Worm (Caenorhabditis elegans): ENCODE data around the gene B0393.5.

Gene B0393.5

DNA sequence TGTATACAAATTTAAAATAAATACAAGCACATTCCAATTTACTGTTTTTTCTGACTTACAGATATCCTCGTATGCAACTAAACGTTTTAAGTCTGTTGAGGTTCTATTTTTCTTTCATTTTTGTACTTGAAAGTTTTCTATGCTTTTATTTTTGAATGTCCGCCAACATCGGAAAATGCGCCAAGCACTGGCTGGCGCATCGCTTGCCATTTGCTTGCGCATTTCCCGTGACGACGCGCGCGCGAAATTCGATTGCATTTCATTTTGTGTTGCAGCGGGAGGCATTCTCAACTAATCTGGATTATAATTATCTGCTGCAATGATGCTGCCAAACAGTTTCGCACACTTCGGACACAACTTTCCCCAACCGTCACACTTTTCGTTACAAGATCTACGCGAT, 8.6 kb upstream of the B0393.5 start, which contains the start of gene fbxl-2:
Gene fbxl-2 (plus strand): TSS at position 278 of the 400 bp plus-strand sequence.
- no peak for TF ChIP-seq zim-3 (tag; optimal IDR thresholded peaks at IDR 0.05)
- peak; percentile 90 for TF ChIP-seq C17E4.6 (GFP tag; IDR thresholded peaks at IDR 0.05)
- peak; percentile 91 for TF ChIP-seq repo-1 (tag; optimal IDR thresholded peaks at IDR 0.05)
- peak; percentile 59 for TF ChIP-seq F22D6.2 (tag; optimal IDR thresholded peaks at IDR 0.05)
- peak; percentile 92 for TF ChIP-seq ZK185.1 (tag; optimal IDR thresholded peaks at IDR 0.05; ENCODE audit: poor library complexity, severe bottlenecking)
- peak; percentile 84 for TF ChIP-seq Y95B8A.8 (GFP tag; IDR thresholded peaks at IDR 0.05)
- TF ChIP-seq F49E8.2 (tag; optimal IDR thresholded peaks at IDR 0.05; ENCODE audit: insufficient read depth) = peak; percentile 64
- no peak for TF ChIP-seq F57A8.1 (GFP tag; optimal IDR thresholded peaks at IDR 0.05)
- TF ChIP-seq F33H1.4 (GFP tag; IDR thresholded peaks at IDR 0.05) = peak; percentile 94
- TF ChIP-seq athp-1 (tag; optimal IDR thresholded peaks at IDR 0.05) = peak; percentile 79
- no peak for TF ChIP-seq F57C9.4 (tag; optimal IDR thresholded peaks at IDR 0.05)
- TF ChIP-seq nfya-1 (tag; optimal IDR thresholded peaks at IDR 0.05; ENCODE audit: borderline replicate concordance, insufficient read depth) = no peak
- no peak for TF ChIP-seq rpc-1 (optimal IDR thresholded peaks at IDR 0.05)
- no peak for TF ChIP-seq rpc-1 (tag; optimal IDR thresholded peaks at IDR 0.05)
- TF ChIP-seq unc-62 (GFP tag; optimal IDR thresholded peaks at IDR 0.05) = no peak
- TF ChIP-seq ztf-22 (GFP tag; optimal IDR thresholded peaks at IDR 0.05) = no peak
- TF ChIP-seq attf-5 (GFP tag; optimal IDR thresholded peaks at IDR 0.05) = peak; percentile 98
- peak; percentile 88 for TF ChIP-seq snpc-3.4 (tag; optimal IDR thresholded peaks at IDR 0.05)
- peak; percentile 87; the same call in 1 of the 2 replicates for TF ChIP-seq ztf-28 (GFP tag; IDR thresholded peaks at IDR 0.05)
- peak; percentile 34 for TF ChIP-seq F10E7.11 (tag; optimal IDR thresholded peaks at IDR 0.05)
- TF ChIP-seq ceh-27 (GFP tag; optimal IDR thresholded peaks at IDR 0.05) = peak; percentile 93
- TF ChIP-seq nfya-2 (GFP tag; IDR thresholded peaks at IDR 0.05) = 0 out of 2 replicates have a peak, but pooled peaks have one; percentile 65
- peak; percentile 89 for TF ChIP-seq D2030.7 (GFP tag; IDR thresholded peaks at IDR 0.05)
- peak; percentile 91 to 99 (median 92) for TF ChIP-seq lin-35 (GFP tag; optimal IDR thresholded peaks at IDR 0.05)
- peak; percentile 86 for TF ChIP-seq ceh-91 (GFP tag; IDR thresholded peaks at IDR 0.05)
- peak; percentile 82 for TF ChIP-seq atf-7 (tag; optimal IDR thresholded peaks at IDR 0.05)
- TF ChIP-seq F55B11.4 (tag; optimal IDR thresholded peaks at IDR 0.05; ENCODE audit: borderline replicate concordance, insufficient read depth) = no peak
- TF ChIP-seq bed-1 (GFP tag; IDR thresholded peaks at IDR 0.05) = no peak
- TF ChIP-seq mel-28 (tag; optimal IDR thresholded peaks at IDR 0.05; ENCODE audit: borderline replicate concordance) = no peak
- no peak for TF ChIP-seq lin-40 (tag; optimal IDR thresholded peaks at IDR 0.05)
- TF ChIP-seq F23B12.7 (tag; optimal IDR thresholded peaks at IDR 0.05; ENCODE audit: insufficient read depth) = peak; percentile 83
- TF ChIP-seq dox-1 (GFP tag; IDR thresholded peaks at IDR 0.05) = peak; percentile 97
- 0 out of 2 replicates have a peak, but pooled peaks have one; percentile 82 for TF ChIP-seq F37B4.10 (GFP tag; IDR thresholded peaks at IDR 0.05)
- TF ChIP-seq nhr-80 (tag; optimal IDR thresholded peaks at IDR 0.05) = peak; percentile 79
- peak; percentile 71 for TF ChIP-seq chd-7 (tag; optimal IDR thresholded peaks at IDR 0.05)
- peak; percentile 65 for TF ChIP-seq madf-10 (tag; optimal IDR thresholded peaks at IDR 0.05)
- TF ChIP-seq nhr-90 (tag; optimal IDR thresholded peaks at IDR 0.05) = peak; percentile 60
- no peak for TF ChIP-seq nhr-179 (tag; optimal IDR thresholded peaks at IDR 0.05)
- TF ChIP-seq snpc-1.1 (tag; optimal IDR thresholded peaks at IDR 0.05; ENCODE audit: insufficient read depth) = no peak
- TF ChIP-seq ama-1 (optimal IDR thresholded peaks at IDR 0.05) = no peak
- TF ChIP-seq ama-1 (GFP tag; optimal IDR thresholded peaks at IDR 0.05) = peak in 1 of 2 experiments; percentile 54
- TF ChIP-seq ceh-100 (GFP tag; IDR thresholded peaks at IDR 0.05) = peak; percentile 83
- peak; percentile 92 for TF ChIP-seq rcor-1 (GFP tag; IDR thresholded peaks at IDR 0.05)
- peak; percentile 78 for TF ChIP-seq lin-26 (GFP tag; IDR thresholded peaks at IDR 0.05)
- no peak for TF ChIP-seq hlh-26 (GFP tag; conservative IDR thresholded peaks at IDR 0.05)
- no peak for TF ChIP-seq lsy-27 (tag; optimal IDR thresholded peaks at IDR 0.05; ENCODE audit: borderline replicate concordance, insufficient read depth)
- TF ChIP-seq let-526 (GFP tag; IDR thresholded peaks at IDR 0.05) = peak; percentile 85
- TF ChIP-seq C06A6.2 (GFP tag; conservative IDR thresholded peaks at IDR 0.05) = peak; percentile 85
